Fruit fly (Drosophila melanogaster) whole organism, adult: ENCODE results near the gene CG7739.

Source experiments
- CG12768 ChIP-seq: fragments of 200-800 bp; sonication (Bioruptor generic); optimal IDR thresholded peaks from 2 replicates; lab custom pipeline; 2017; ENCODE audit warnings: missing biosample characterization, missing genetic modification characterization, mild to moderate bottlenecking, moderate library complexity, missing genetic modification reagents
- Hr96 ChIP-seq: fragments of 200-800 bp; sonication (Bioruptor generic); optimal IDR thresholded peaks from 2 replicates; lab custom pipeline; 2016; ENCODE audit warnings: missing biosample characterization, missing genetic modification characterization
- kay ChIP-seq: fragments of 200-800 bp; sonication (Bioruptor generic); peaks from one replicate; lab custom pipeline; 2016; ENCODE audit warnings: missing biosample characterization, missing genetic modification characterization, borderline replicate concordance

DNA sequence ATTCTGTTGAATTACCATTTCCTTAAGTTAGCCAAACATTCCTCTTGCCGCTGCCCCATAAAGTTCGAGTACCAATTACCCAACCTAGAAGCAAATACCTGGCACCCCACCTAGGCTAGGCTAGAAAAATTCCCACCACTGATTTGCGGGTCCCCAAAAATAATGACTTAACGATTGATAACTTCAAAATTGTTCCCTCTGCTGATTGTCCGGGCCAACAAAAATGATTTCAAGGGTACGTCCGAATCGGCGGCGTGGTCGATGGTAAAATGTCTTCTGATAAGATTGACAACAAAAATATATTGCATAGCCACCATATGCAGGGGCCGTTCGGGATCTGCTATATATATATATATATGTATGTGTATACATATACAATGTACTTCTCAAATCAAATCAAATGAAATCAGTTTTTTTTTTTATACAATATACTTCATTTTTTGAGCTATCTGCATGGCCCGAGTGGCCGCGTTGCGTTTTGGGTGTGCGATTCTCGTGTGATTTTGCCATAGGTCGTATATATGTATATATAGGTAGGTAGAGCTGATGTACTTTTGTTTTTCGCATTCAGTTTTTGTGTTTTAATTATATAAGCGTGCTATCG is 15.6 kb downstream of the CG7739 start:
- no peak for TF ChIP-seq CG12768 (GFP tag; lab: Kevin White, UChicago)
- TF ChIP-seq Hr96 (GFP tag; lab: Kevin White, UChicago): no peak
- TF ChIP-seq kay (GFP tag; lab: Kevin White, UChicago): peak; percentile 64
